Fruit fly (Drosophila melanogaster) whole organism, adult: ENCODE measurements around the gene CG15196.

ENCODE experiments used
- CG14711 ChIP-seq: fragments of 200-800 bp; sonication (Bioruptor generic); optimal IDR thresholded peaks from 2 replicates; lab custom pipeline; 2018; ENCODE audit warnings: missing biosample characterization, mild to moderate bottlenecking, missing genetic modification characterization, moderate library complexity
- bab1 ChIP-seq: fragments of 200-800 bp; sonication (Bioruptor generic); optimal IDR thresholded peaks from 3 replicates; lab custom pipeline; 2019; ENCODE audit warnings: missing biosample characterization, mild to moderate bottlenecking, missing genetic modification characterization, moderate library complexity
- toe ChIP-seq: fragments of 200-800 bp; sonication (Bioruptor generic); optimal IDR thresholded peaks from 2 replicates; lab custom pipeline; 2016; ENCODE audit warnings: missing biosample characterization, missing genetic modification characterization

DNA sequence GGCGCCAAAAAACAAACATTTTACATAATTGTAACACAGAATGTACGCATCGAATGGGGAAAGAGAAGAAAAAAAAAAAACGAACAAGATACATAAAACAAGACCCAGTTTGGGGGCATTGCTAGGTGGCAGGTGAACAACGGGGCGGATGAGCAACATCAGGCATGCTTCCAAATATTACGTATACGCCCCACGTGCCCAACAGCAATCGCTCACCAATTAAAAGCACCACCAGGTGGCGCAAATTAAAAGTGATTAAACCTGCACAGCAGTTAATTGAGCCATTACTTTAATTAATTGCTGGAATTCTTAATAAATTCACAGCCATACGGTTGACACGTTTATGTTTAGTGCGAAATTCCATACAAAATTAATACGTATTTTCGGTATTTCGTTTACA is 24.2 kb upstream of the CG15196 start:
- no peak for TF ChIP-seq toe (GFP tag; lab: Kevin White, UChicago)
- no peak for TF ChIP-seq bab1 (GFP tag; lab: Kevin White, UChicago)
- no peak for TF ChIP-seq CG14711 (tag; lab: Kevin White, UChicago)
